Worm (Caenorhabditis elegans) whole organism, L3 larva: Measurements from ENCODE around the gene grl-31.

Source experiments
- R02D3.7 ChIP-seq: fragments of 150-350 bp; optimal IDR thresholded peaks from 2 replicates; lab custom pipeline; 2014; ENCODE audit warnings: missing biosample characterization, missing genetic modification characterization
- ZK546.5 ChIP-seq: sonication (generic microtip); optimal IDR thresholded peaks from 2 replicates; lab custom pipeline; 2017; ENCODE audit warnings: missing biosample characterization, missing genetic modification characterization
- aly-2 ChIP-seq: fragments of 150-350 bp; optimal IDR thresholded peaks from 2 replicates; lab custom pipeline; 2014; ENCODE audit warnings: missing biosample characterization, missing genetic modification characterization
- ama-1 ChIP-seq: fragments of 150-350 bp; optimal IDR thresholded peaks from 2 replicates; lab custom pipeline; 2018
- ceh-16 ChIP-seq: sonication (generic microtip); optimal IDR thresholded peaks from 2 replicates; lab custom pipeline; 2017; ENCODE audit warnings: missing biosample characterization, missing genetic modification characterization
- ceh-82 ChIP-seq: fragments of 150-350 bp; optimal IDR thresholded peaks from 2 replicates; lab custom pipeline; 2014; ENCODE audit warnings: missing biosample characterization, missing genetic modification characterization
- ceh-9 ChIP-seq: sonication (generic microtip); optimal IDR thresholded peaks from 2 replicates; lab custom pipeline; 2018; ENCODE audit warnings: missing biosample characterization, missing genetic modification characterization
- daf-12 ChIP-seq: fragments of 150-350 bp; optimal IDR thresholded peaks from 2 replicates; lab custom pipeline; 2014; ENCODE audit warnings: missing biosample characterization, missing genetic modification reagents, missing genetic modification characterization
- egl-27 ChIP-seq: sonication (generic microtip); optimal IDR thresholded peaks from 4 replicates; lab custom pipeline; 2017; ENCODE audit warnings: missing biosample characterization, missing genetic modification reagents, missing genetic modification characterization
- egl-5 ChIP-seq: fragments of 150-350 bp; optimal IDR thresholded peaks from 2 replicates; lab custom pipeline; 2017; ENCODE audit warnings: missing biosample characterization, missing genetic modification reagents, missing genetic modification characterization, inconsistent platforms
- elt-1 ChIP-seq: fragments of 150-350 bp; optimal IDR thresholded peaks from 2 replicates; lab custom pipeline; 2014; ENCODE audit warnings: missing biosample characterization, missing genetic modification characterization
- elt-2 ChIP-seq: sonication (generic microtip); optimal IDR thresholded peaks from 2 replicates; lab custom pipeline; 2016; ENCODE audit warnings: missing genetic modification reagents, mild to moderate bottlenecking, missing genetic modification characterization, missing compliant biosample characterization
- elt-3 ChIP-seq, 3 experiments: fragments of 150-350 bp in 1 of 3; sonication (generic microtip) in 2 of 3; optimal IDR thresholded peaks; 2 replicates in 2 of 3; 4 replicates in 1 of 3; lab custom pipeline; 2014 to 2017; ENCODE audit warnings: missing biosample characterization in 3 of 3, missing genetic modification characterization in 3 of 3
- eor-1 ChIP-seq, 2 experiments: fragments of 150-350 bp; optimal IDR thresholded peaks; 2 replicates each; lab custom pipeline; 2014 to 2018; ENCODE audit warnings: missing biosample characterization in 2 of 2, missing genetic modification characterization in 2 of 2
- fos-1 ChIP-seq: fragments of 150-350 bp; optimal IDR thresholded peaks from 2 replicates; lab custom pipeline; 2014; ENCODE audit warnings: missing biosample characterization, missing genetic modification characterization
- hmg-11 ChIP-seq: sonication (generic microtip); optimal IDR thresholded peaks from 2 replicates; lab custom pipeline; 2016; ENCODE audit warnings: missing genetic modification characterization, missing compliant biosample characterization
- jun-1 ChIP-seq: fragments of 150-350 bp; optimal IDR thresholded peaks from 2 replicates; lab custom pipeline; 2014; ENCODE audit warnings: missing biosample characterization, missing genetic modification reagents, missing genetic modification characterization
- lin-15B ChIP-seq: fragments of 150-350 bp; optimal IDR thresholded peaks from 2 replicates; lab custom pipeline; 2014; ENCODE audit warnings: missing biosample characterization, missing genetic modification characterization
- lin-39 ChIP-seq: fragments of 150-350 bp; optimal IDR thresholded peaks from 2 replicates; lab custom pipeline; 2018; ENCODE audit warnings: missing biosample characterization, missing genetic modification reagents, missing genetic modification characterization
- mdl-1 ChIP-seq: fragments of 150-350 bp; optimal IDR thresholded peaks from 2 replicates; lab custom pipeline; 2014; ENCODE audit warnings: missing biosample characterization, missing genetic modification characterization
- nfya-1 ChIP-seq: sonication (generic microtip); optimal IDR thresholded peaks from 2 replicates; lab custom pipeline; 2017; ENCODE audit warnings: missing genetic modification characterization, mild to moderate bottlenecking, missing compliant biosample characterization, antibody characterized with exemption, moderate library complexity; ENCODE audit not compliant: insufficient read depth
- nhr-11 ChIP-seq: fragments of 150-350 bp; optimal IDR thresholded peaks from 2 replicates; lab custom pipeline; 2014; ENCODE audit warnings: missing biosample characterization, missing genetic modification characterization
- nhr-12 ChIP-seq: fragments of 150-350 bp; optimal IDR thresholded peaks from 2 replicates; lab custom pipeline; 2014; ENCODE audit warnings: missing biosample characterization, missing genetic modification characterization
- nhr-23 ChIP-seq: fragments of 150-350 bp; optimal IDR thresholded peaks from 2 replicates; lab custom pipeline; 2014; ENCODE audit warnings: missing biosample characterization, missing genetic modification reagents, missing genetic modification characterization
- nhr-25 ChIP-seq: sonication (generic microtip); optimal IDR thresholded peaks from 2 replicates; lab custom pipeline; 2017; ENCODE audit warnings: missing biosample characterization, missing genetic modification characterization
- nhr-28 ChIP-seq: fragments of 150-350 bp; optimal IDR thresholded peaks from 2 replicates; lab custom pipeline; 2014; ENCODE audit warnings: missing biosample characterization, missing genetic modification characterization
- nhr-43 ChIP-seq: sonication (generic microtip); optimal IDR thresholded peaks from 2 replicates; lab custom pipeline; 2016; ENCODE audit warnings: mild to moderate bottlenecking, missing genetic modification characterization, missing compliant biosample characterization; ENCODE audit not compliant: poor library complexity, severe bottlenecking
- pqm-1 ChIP-seq: fragments of 150-350 bp; optimal IDR thresholded peaks from 2 replicates; lab custom pipeline; 2017; ENCODE audit warnings: missing biosample characterization, missing genetic modification characterization, inconsistent platforms
- sea-2 ChIP-seq: fragments of 150-350 bp; sonication (generic microtip); optimal IDR thresholded peaks from 4 replicates; lab custom pipeline; 2014; ENCODE audit warnings: missing biosample characterization, missing genetic modification reagents, missing genetic modification characterization
- skn-1 ChIP-seq: fragments of 150-350 bp; optimal IDR thresholded peaks from 2 replicates; lab custom pipeline; 2014; ENCODE audit warnings: missing biosample characterization, missing genetic modification characterization
- snpc-4 ChIP-seq: fragments of 150-350 bp; optimal IDR thresholded peaks from 2 replicates; lab custom pipeline; 2014; ENCODE audit warnings: missing biosample characterization, missing genetic modification characterization
- tbx-2 ChIP-seq: sonication (generic microtip); optimal IDR thresholded peaks from 2 replicates; lab custom pipeline; 2016; ENCODE audit warnings: mild to moderate bottlenecking, missing genetic modification characterization, missing compliant biosample characterization
- ztf-4 ChIP-seq: fragments of 150-350 bp; optimal IDR thresholded peaks from 2 replicates; lab custom pipeline; 2014; ENCODE audit warnings: missing biosample characterization, missing genetic modification characterization

The grl-31 gene

ce11 chrV:3552740-3553469, 4.7 kb downstream of the grl-31 start, which contains the start of gene T24A6.20:
TSS of gene T24A6.20 (plus strand) at chrV:3553134.
- TF ChIP-seq nhr-28 (tag; lab: Kevin White, UChicago) = no peak
- no peak for TF ChIP-seq nfya-1 (tag; lab: Kevin White, UChicago)
- peak; percentile 17 for TF ChIP-seq pqm-1 (tag; lab: Kevin White, UChicago)
- peak; percentile 78 for TF ChIP-seq elt-2 (tag; lab: Kevin White, UChicago)
- TF ChIP-seq mdl-1 (tag; lab: Kevin White, UChicago) = no peak
- TF ChIP-seq aly-2 (tag; lab: Kevin White, UChicago) = no peak

ce11 chrV:3551765-3552164, 5.8 kb downstream of the grl-31 start, which contains the start of gene grl-28:
TSS of gene grl-28 (minus strand) at chrV:3551865.
- no peak for TF ChIP-seq ZK546.5 (tag; lab: Kevin White, UChicago)
- TF ChIP-seq ztf-4 (tag; lab: Kevin White, UChicago) = no peak
- no peak for TF ChIP-seq ceh-16 (tag; lab: Kevin White, UChicago)
- no peak for TF ChIP-seq fos-1 (tag; lab: Kevin White, UChicago)
- no peak for TF ChIP-seq egl-27
- TF ChIP-seq ama-1 (lab: Kevin White, UChicago) = no peak

ce11 chrV:3549553-3549952, 8.0 kb downstream of the grl-31 start, which contains the start of gene sri-21:
TSS of gene sri-21 (plus strand) at chrV:3549853.
- TF ChIP-seq elt-1 (no peak), jun-1 (tag; lab: Kevin White, UChicago) (no peak), nhr-43 (tag; lab: Kevin White, UChicago) (no peak), skn-1 (tag; lab: Kevin White, UChicago) (no peak), mdl-1 (tag; lab: Kevin White, UChicago) (no peak), nhr-12 (tag; lab: Kevin White, UChicago) (no peak), nhr-25 (no peak), nfya-1 (tag; lab: Kevin White, UChicago) (no peak), eor-1 (tag; optimal IDR thresholded peaks at IDR 0.05; lab: Kevin White, UChicago) (no peak), tbx-2 (tag; lab: Kevin White, UChicago) (no peak), ceh-16 (tag; lab: Kevin White, UChicago) (no peak), elt-3 (tag; optimal IDR thresholded peaks at IDR 0.05; lab: Kevin White, UChicago) (no peak), nhr-11 (tag; lab: Kevin White, UChicago) (no peak), pqm-1 (tag; lab: Kevin White, UChicago) (no peak), elt-2 (tag; lab: Kevin White, UChicago) (no peak)

- TF ChIP-seq hmg-11 (tag; lab: Kevin White, UChicago) = no peak
- TF ChIP-seq aly-2 (tag; lab: Kevin White, UChicago) = no peak
- TF ChIP-seq elt-2 (tag; lab: Kevin White, UChicago) = no peak
- no peak for TF ChIP-seq nhr-23
- no peak for TF ChIP-seq elt-3 (tag; optimal IDR thresholded peaks at IDR 0.05; lab: Kevin White, UChicago)
- TF ChIP-seq mdl-1 (tag; lab: Kevin White, UChicago) = no peak
- no peak for TF ChIP-seq ceh-9 (tag; lab: Kevin White, UChicago)
- no peak for TF ChIP-seq snpc-4 (tag; lab: Kevin White, UChicago)
- TF ChIP-seq egl-5 (tag; lab: Kevin White, UChicago) = no peak
- no peak for TF ChIP-seq nhr-25
- TF ChIP-seq ama-1 (lab: Kevin White, UChicago) = no peak
- TF ChIP-seq eor-1 (tag; optimal IDR thresholded peaks at IDR 0.05; lab: Kevin White, UChicago) = no peak
- TF ChIP-seq elt-1 = no peak
- TF ChIP-seq nhr-12 (tag; lab: Kevin White, UChicago) = no peak
- no peak for TF ChIP-seq daf-12 (tag; lab: Kevin White, UChicago)
- TF ChIP-seq ceh-82 (tag; lab: Kevin White, UChicago) = no peak
- TF ChIP-seq R02D3.7 (tag; lab: Kevin White, UChicago) = no peak
- no peak for TF ChIP-seq lin-39 (tag; lab: Kevin White, UChicago)
- no peak for TF ChIP-seq lin-15B
- no peak for TF ChIP-seq sea-2
- TF ChIP-seq, all 47 proteins: peak for 0
Measured at ce11 chrV:3548798-3549197, 8.8 kb downstream of the grl-31 start, which contains the start of gene srw-130. TSS of gene srw-130 (minus strand) at chrV:3548898.
